Worm (Caenorhabditis elegans) whole organism, L2 larva: Measurements from ENCODE around the gene wdr-4.

ENCODE experiments used
- C34F6.9 ChIP-seq: fragments of 150-350 bp; optimal IDR thresholded peaks from 2 replicates; lab custom pipeline; 2014; ENCODE audit warnings: missing biosample characterization, missing genetic modification characterization
- F13H6.1 ChIP-seq: sonication (generic microtip); optimal IDR thresholded peaks from 2 replicates; lab custom pipeline; 2016; ENCODE audit warnings: missing genetic modification characterization, missing compliant biosample characterization
- Y55F3AM.14 ChIP-seq: fragments of 200-800 bp; sonication (Bioruptor generic); optimal IDR thresholded peaks from 2 replicates; lab custom pipeline; 2018; ENCODE audit warnings: mild to moderate bottlenecking, missing genetic modification characterization, missing compliant biosample characterization
- ZK546.5 ChIP-seq: sonication (generic microtip); optimal IDR thresholded peaks from 2 replicates; lab custom pipeline; 2017; ENCODE audit warnings: missing biosample characterization, missing genetic modification characterization
- alr-1 ChIP-seq: fragments of 150-350 bp; optimal IDR thresholded peaks from 2 replicates; lab custom pipeline; 2014; ENCODE audit warnings: missing biosample characterization, missing genetic modification characterization
- ceh-82 ChIP-seq: fragments of 150-350 bp; optimal IDR thresholded peaks from 2 replicates; lab custom pipeline; 2014; ENCODE audit warnings: missing biosample characterization, missing genetic modification characterization
- elt-1 ChIP-seq: fragments of 150-350 bp; optimal IDR thresholded peaks from 2 replicates; lab custom pipeline; 2014; ENCODE audit warnings: missing biosample characterization, missing genetic modification characterization
- elt-3 ChIP-seq: sonication (generic microtip); optimal IDR thresholded peaks from 2 replicates; lab custom pipeline; 2017; ENCODE audit warnings: missing biosample characterization, missing genetic modification characterization
- fos-1 ChIP-seq: fragments of 150-350 bp; optimal IDR thresholded peaks from 2 replicates; lab custom pipeline; 2014; ENCODE audit warnings: missing biosample characterization, missing genetic modification characterization
- gmeb-1 ChIP-seq: fragments of 150-350 bp; optimal IDR thresholded peaks from 2 replicates; lab custom pipeline; 2014; ENCODE audit warnings: missing biosample characterization, missing genetic modification characterization
- lin-13 ChIP-seq: fragments of 150-350 bp; optimal IDR thresholded peaks from 2 replicates; lab custom pipeline; 2014; ENCODE audit warnings: missing biosample characterization, missing genetic modification reagents, missing genetic modification characterization
- lin-39 ChIP-seq: fragments of 150-350 bp; optimal IDR thresholded peaks from 2 replicates; lab custom pipeline; 2014; ENCODE audit warnings: missing biosample characterization, missing genetic modification reagents, missing genetic modification characterization
- lsy-2 ChIP-seq, 2 experiments: fragments of 150-350 bp in 1 of 2; sonication (generic microtip) in 1 of 2; optimal IDR thresholded peaks; 2 replicates each; lab custom pipeline; 2014 to 2017; ENCODE audit warnings: missing biosample characterization in 2 of 2, missing genetic modification characterization in 2 of 2
- mab-5 ChIP-seq: fragments of 150-350 bp; optimal IDR thresholded peaks from 2 replicates; lab custom pipeline; 2014; ENCODE audit warnings: missing biosample characterization, missing genetic modification characterization
- mbf-1 ChIP-seq: sonication (generic microtip); optimal IDR thresholded peaks from 2 replicates; lab custom pipeline; 2017; ENCODE audit warnings: missing biosample characterization, missing genetic modification characterization
- mdl-1 ChIP-seq, 2 experiments: fragments of 150-350 bp in 1 of 2; sonication (generic microtip) in 1 of 2; optimal IDR thresholded peaks; 2 replicates each; lab custom pipeline; 2017; ENCODE audit warnings: missing biosample characterization in 2 of 2, missing genetic modification characterization in 2 of 2
- nhr-10 ChIP-seq: sonication (generic microtip); optimal IDR thresholded peaks from 2 replicates; lab custom pipeline; 2017; ENCODE audit warnings: missing biosample characterization, missing genetic modification characterization
- nhr-11 ChIP-seq: fragments of 150-350 bp; optimal IDR thresholded peaks from 2 replicates; lab custom pipeline; 2014; ENCODE audit warnings: missing biosample characterization, missing genetic modification characterization
- nhr-12 ChIP-seq: fragments of 150-350 bp; optimal IDR thresholded peaks from 2 replicates; lab custom pipeline; 2014; ENCODE audit warnings: missing biosample characterization, missing genetic modification characterization
- nhr-21 ChIP-seq: fragments of 150-350 bp; optimal IDR thresholded peaks from 2 replicates; lab custom pipeline; 2014; ENCODE audit warnings: missing biosample characterization, missing genetic modification characterization
- nhr-237 ChIP-seq: fragments of 150-350 bp; optimal IDR thresholded peaks from 2 replicates; lab custom pipeline; 2014; ENCODE audit warnings: missing biosample characterization, missing genetic modification characterization
- nhr-25 ChIP-seq: fragments of 150-350 bp; sonication (generic microtip); optimal IDR thresholded peaks from 3 replicates; lab custom pipeline; 2014; ENCODE audit warnings: missing biosample characterization, missing genetic modification characterization
- peb-1 ChIP-seq: fragments of 150-350 bp; optimal IDR thresholded peaks from 2 replicates; lab custom pipeline; 2014; ENCODE audit warnings: missing biosample characterization, missing genetic modification characterization
- sem-4 ChIP-seq: fragments of 150-350 bp; optimal IDR thresholded peaks from 2 replicates; lab custom pipeline; 2014; ENCODE audit warnings: missing biosample characterization, missing genetic modification reagents, missing genetic modification characterization
- sma-9 ChIP-seq, 2 experiments: fragments of 150-350 bp in 1 of 2; sonication (generic microtip) in 1 of 2; optimal IDR thresholded peaks; 2 replicates each; lab custom pipeline; 2014 to 2016; ENCODE audit warnings: missing genetic modification characterization in 2 of 2, mild to moderate bottlenecking in 1 of 2, missing biosample characterization in 1 of 2, missing compliant biosample characterization in 1 of 2, missing genetic modification reagents in 1 of 2, moderate library complexity in 1 of 2
- snpc-4 ChIP-seq: fragments of 150-350 bp; optimal IDR thresholded peaks from 2 replicates; lab custom pipeline; 2014; ENCODE audit warnings: missing biosample characterization, missing genetic modification characterization
- unc-39 ChIP-seq: fragments of 150-350 bp; optimal IDR thresholded peaks from 2 replicates; lab custom pipeline; 2014; ENCODE audit warnings: missing biosample characterization, missing genetic modification characterization
- unc-55 ChIP-seq: fragments of 150-350 bp; sonication (generic microtip); optimal IDR thresholded peaks from 3 replicates; lab custom pipeline; 2014; ENCODE audit warnings: missing biosample characterization, missing genetic modification reagents, missing genetic modification characterization
- zag-1 ChIP-seq: fragments of 150-350 bp; optimal IDR thresholded peaks from 2 replicates; lab custom pipeline; 2014; ENCODE audit warnings: missing biosample characterization, missing genetic modification characterization
- ztf-11 ChIP-seq: sonication (generic microtip); optimal IDR thresholded peaks from 2 replicates; lab custom pipeline; 2017; ENCODE audit warnings: missing biosample characterization, missing genetic modification characterization

wdr-4 gene

DNA sequence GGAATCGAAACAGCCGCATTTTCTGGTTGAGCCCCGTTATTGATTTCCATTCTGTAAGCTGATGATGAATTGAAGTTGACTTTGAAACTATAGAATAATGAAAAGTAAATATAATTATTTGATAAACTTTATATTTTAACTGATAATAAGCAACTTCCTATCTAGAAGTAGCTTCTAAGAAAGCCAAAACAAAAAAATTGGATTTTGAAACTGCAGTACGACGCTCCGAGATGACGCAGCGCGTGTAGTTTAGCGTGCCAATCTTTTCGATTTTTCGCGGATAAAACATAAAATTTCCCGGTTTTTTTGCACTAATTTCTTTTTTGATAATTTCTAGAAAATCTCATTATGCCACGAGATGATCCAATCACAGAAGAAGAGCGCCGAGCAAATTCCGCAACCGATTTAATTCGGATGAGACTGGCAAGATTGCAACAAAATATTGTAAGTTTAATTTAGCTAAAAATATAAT, 3.3 kb upstream of the wdr-4 start, which contains the start of the genes bath-41 and F37A4.2:
Gene bath-41 (minus strand): TSS at position 51 of the 472 bp plus-strand sequence.
Gene F37A4.2 (plus strand): TSS at position 247 of the 472 bp plus-strand sequence.
- no peak for TF ChIP-seq lin-39 (tag; lab: Kevin White, UChicago)
- TF ChIP-seq gmeb-1 (tag; lab: Kevin White, UChicago) = peak; percentile 29
- TF ChIP-seq, all 48 proteins: peak for 1

DNA sequence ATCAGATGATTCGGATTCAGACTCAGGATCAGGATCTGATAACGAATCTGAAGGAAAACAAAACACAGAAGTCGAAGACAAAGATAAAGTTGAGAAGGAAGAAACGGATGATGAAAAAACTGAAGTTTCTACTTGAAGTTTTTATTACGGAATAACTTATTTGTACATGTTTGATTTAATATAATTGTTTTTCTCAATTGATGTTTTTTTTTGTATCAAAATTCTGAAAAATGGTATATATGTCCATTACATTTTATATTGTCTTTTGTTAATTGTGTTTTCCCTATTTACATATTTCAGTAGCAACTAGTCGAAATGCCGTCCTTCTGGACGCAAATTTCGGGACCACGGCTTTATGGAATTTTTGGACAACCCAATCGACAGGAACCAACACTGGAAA, 2.5 kb upstream of the wdr-4 start, which contains the start of gene F37A4.1:
Gene F37A4.1 (plus strand): TSS at position 301 of the 400 bp plus-strand sequence.
- no peak for TF ChIP-seq unc-55 (GFP tag; lab: Kevin White, UChicago)
- no peak for TF ChIP-seq mab-5 (tag; lab: Kevin White, UChicago)
- TF ChIP-seq F13H6.1 (tag; lab: Kevin White, UChicago) = no peak
- TF ChIP-seq ZK546.5 (tag; lab: Kevin White, UChicago) = no peak
- TF ChIP-seq C34F6.9 (tag; lab: Kevin White, UChicago) = no peak

ce11 chrIII:6730185-6730850, 4.7 kb downstream of the wdr-4 start, which contains the start of the genes Y102E9.5 and odr-4:
Gene Y102E9.5 (minus strand): TSS chrIII:6730285.
Gene odr-4 (plus strand): TSS chrIII:6730800.
- TF ChIP-seq C34F6.9 (tag; lab: Kevin White, UChicago) = no peak
- no peak for TF ChIP-seq zag-1 (tag; lab: Kevin White, UChicago)
- TF ChIP-seq nhr-12 (tag; lab: Kevin White, UChicago) = no peak
- TF ChIP-seq ztf-11 (tag; lab: Kevin White, UChicago) = no peak
- TF ChIP-seq F13H6.1 (tag; lab: Kevin White, UChicago) = no peak
- TF ChIP-seq nhr-11 (tag; lab: Kevin White, UChicago) = no peak
- TF ChIP-seq nhr-10 (tag; lab: Kevin White, UChicago) = no peak

- TF ChIP-seq fos-1 (tag; lab: Kevin White, UChicago) (no peak), C34F6.9 (tag; lab: Kevin White, UChicago) (peak; percentile 2), lsy-2 (tag; optimal IDR thresholded peaks at IDR 0.05; lab: Kevin White, UChicago) (peak in 1 of 2 experiments; percentile 16), mdl-1 (tag; optimal IDR thresholded peaks at IDR 0.05; lab: Kevin White, UChicago) (no peak)
Measured at ce11 chrIII:6731285-6731684, 5.7 kb downstream of the wdr-4 start.

DNA sequence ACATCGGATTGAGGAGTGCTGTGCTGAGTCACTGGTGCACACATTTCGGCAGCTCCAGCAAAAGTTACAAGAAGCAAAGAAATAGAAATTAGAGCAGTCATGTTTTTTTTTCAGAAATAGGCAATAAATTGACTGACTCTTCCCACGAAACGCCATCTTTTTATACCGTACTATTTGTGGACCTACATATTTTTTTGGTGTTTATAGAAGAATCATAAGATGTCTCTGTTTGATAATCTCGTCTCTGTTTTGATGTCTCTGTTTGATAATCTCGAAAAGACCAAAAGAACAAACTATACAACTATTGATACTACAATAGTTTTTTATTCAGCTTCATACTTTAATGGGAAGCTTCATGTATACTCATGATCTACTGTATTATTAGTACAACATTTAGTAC, 8.8 kb downstream of the wdr-4 start, which contains the start of gene Y102E9.3:
Gene Y102E9.3 (minus strand): TSS at position 101 of the 400 bp plus-strand sequence.
- no peak for TF ChIP-seq elt-3 (tag; lab: Kevin White, UChicago)
- TF ChIP-seq nhr-237 (tag; lab: Kevin White, UChicago) = no peak
- TF ChIP-seq ceh-82 (tag; lab: Kevin White, UChicago) = no peak
- TF ChIP-seq unc-55 (GFP tag; lab: Kevin White, UChicago) = no peak
- no peak for TF ChIP-seq mbf-1 (tag; lab: Kevin White, UChicago)
- no peak for TF ChIP-seq Y55F3AM.14
- TF ChIP-seq nhr-25 (tag; lab: Kevin White, UChicago) = no peak
- no peak for TF ChIP-seq alr-1
- TF ChIP-seq nhr-21 (tag; lab: Kevin White, UChicago) = no peak
- TF ChIP-seq elt-1 = no peak
- TF ChIP-seq snpc-4 (tag; lab: Kevin White, UChicago) = no peak
- TF ChIP-seq lin-13 = no peak
- no peak for TF ChIP-seq mdl-1 (tag; optimal IDR thresholded peaks at IDR 0.05; lab: Kevin White, UChicago)
- no peak for TF ChIP-seq fos-1 (tag; lab: Kevin White, UChicago)

- TF ChIP-seq nhr-237 (tag; lab: Kevin White, UChicago) = no peak
- no peak for TF ChIP-seq mab-5 (tag; lab: Kevin White, UChicago)
- TF ChIP-seq sma-9 (GFP tag; optimal IDR thresholded peaks at IDR 0.05; lab: Kevin White, UChicago) = no peak
- TF ChIP-seq sma-9 (tag; optimal IDR thresholded peaks at IDR 0.05; lab: Kevin White, UChicago) = no peak
- TF ChIP-seq Y55F3AM.14 = no peak
- no peak for TF ChIP-seq nhr-25 (tag; lab: Kevin White, UChicago)
- TF ChIP-seq ceh-82 (tag; lab: Kevin White, UChicago) = no peak
- no peak for TF ChIP-seq nhr-12 (tag; lab: Kevin White, UChicago)
- TF ChIP-seq snpc-4 (tag; lab: Kevin White, UChicago) = no peak
- no peak for TF ChIP-seq gmeb-1 (tag; lab: Kevin White, UChicago)
- TF ChIP-seq unc-39 (tag; lab: Kevin White, UChicago) = no peak
- TF ChIP-seq sem-4 (tag; lab: Kevin White, UChicago) = no peak
- TF ChIP-seq zag-1 (tag; lab: Kevin White, UChicago) = no peak
- no peak for TF ChIP-seq peb-1 (tag; lab: Kevin White, UChicago)
- TF ChIP-seq unc-55 (GFP tag; lab: Kevin White, UChicago) = no peak
- no peak for TF ChIP-seq lin-39 (tag; lab: Kevin White, UChicago)
- TF ChIP-seq fos-1 (tag; lab: Kevin White, UChicago) = no peak
- TF ChIP-seq elt-1 = no peak
- TF ChIP-seq, all 48 proteins: peak for 0
Measured at ce11 chrIII:6736566-6736965, 11.0 kb downstream of the wdr-4 start, which contains the start of gene Y102E9.6. Gene Y102E9.6 (minus strand): TSS chrIII:6736666.
